Fruit fly (Drosophila melanogaster): ENCODE measurements around the gene CG44194.

DNA sequence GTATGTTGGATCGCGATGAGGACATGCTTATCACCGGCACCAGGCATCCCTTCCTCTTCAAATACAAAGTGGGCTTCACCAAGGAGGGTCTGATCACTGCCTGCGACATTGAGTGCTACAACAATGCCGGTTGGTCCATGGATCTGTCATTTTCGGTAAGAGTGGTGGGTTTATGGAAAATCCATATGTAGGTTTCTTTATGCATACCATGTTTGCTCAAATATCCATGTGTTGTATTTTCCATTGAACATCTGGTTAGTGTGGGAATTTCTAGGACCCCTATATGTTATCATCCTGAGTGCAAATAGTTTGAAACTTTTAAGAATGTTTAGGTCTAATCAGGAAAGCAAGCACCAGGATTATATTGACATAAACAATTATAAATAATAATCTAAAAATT is 38.5 kb upstream of the CG44194 start:
- no peak for TF ChIP-seq Sin3A (optimal IDR thresholded peaks at IDR 0.05)
- TF ChIP-seq ttk (optimal IDR thresholded peaks at IDR 0.05): no peak

All from Kc167 (cell line).